Worm (Caenorhabditis elegans) whole organism, L1 larva: Measurements from ENCODE around the gene W01F3.2.
A peak's percentile ranks its signal among the peaks of the same experiment; 100 is the strongest.

Source experiments
- C04F5.9 ChIP-seq: sonication (generic microtip); optimal IDR thresholded peaks from 2 replicates; lab custom pipeline; 2016; ENCODE audit warnings: missing genetic modification characterization, missing compliant biosample characterization
- alr-1 ChIP-seq: fragments of 200-800 bp; sonication (Bioruptor generic); optimal IDR thresholded peaks from 2 replicates; lab custom pipeline; 2018; ENCODE audit warnings: borderline replicate concordance, mild to moderate bottlenecking, missing genetic modification characterization, missing compliant biosample characterization
- ama-1 ChIP-seq: fragments of 150-350 bp; optimal IDR thresholded peaks from 2 replicates; lab custom pipeline; 2014
- blmp-1 ChIP-seq: fragments of 150-350 bp; optimal IDR thresholded peaks from 2 replicates; lab custom pipeline; 2014; ENCODE audit warnings: missing biosample characterization, missing genetic modification characterization
- ceh-88 ChIP-seq: fragments of 200-800 bp; sonication (Bioruptor generic); IDR thresholded peaks from 2 replicates; pipeline ENCODE4 v1.3.6; 2022; ENCODE audit warnings: missing genetic modification characterization, missing compliant biosample characterization
- ceh-90 ChIP-seq: sonication (generic microtip); optimal IDR thresholded peaks from 2 replicates; lab custom pipeline; 2016; ENCODE audit warnings: missing genetic modification characterization, missing compliant biosample characterization
- ces-1 ChIP-seq: fragments of 150-350 bp; optimal IDR thresholded peaks from 2 replicates; lab custom pipeline; 2014; ENCODE audit warnings: missing biosample characterization, missing genetic modification reagents, missing genetic modification characterization
- efl-1 ChIP-seq, 4 experiments: fragments of 150-350 bp; optimal IDR thresholded peaks in 3 of 4; peaks in 1 of 4; 1 replicate in 1 of 4; 2 replicates in 3 of 4; lab custom pipeline; 2014; ENCODE audit warnings: missing biosample characterization in 2 of 4, missing genetic modification characterization in 2 of 4, missing genetic modification reagents in 2 of 4
- egl-13 ChIP-seq: sonication (generic microtip); optimal IDR thresholded peaks from 2 replicates; lab custom pipeline; 2016; ENCODE audit warnings: missing genotype, missing genetic modification reagents, missing genetic modification characterization, missing compliant biosample characterization
- elt-3 ChIP-seq, 6 experiments: fragments of 150-350 bp in 1 of 6; sonication (generic microtip); optimal IDR thresholded peaks; 2 replicates each; lab custom pipeline; 2017 to 2018; ENCODE audit warnings: missing biosample characterization in 6 of 6, missing genetic modification characterization in 6 of 6, inconsistent platforms in 1 of 6
- ets-5 ChIP-seq: fragments of 200-800 bp; sonication (Bioruptor generic); IDR thresholded peaks from 2 replicates; pipeline ENCODE4 v1.3.6; 2022; ENCODE audit warnings: missing genetic modification characterization, missing compliant biosample characterization
- fkh-10 ChIP-seq: sonication (generic microtip); optimal IDR thresholded peaks from 2 replicates; lab custom pipeline; 2017; ENCODE audit warnings: missing biosample characterization, missing genetic modification reagents, missing genetic modification characterization
- hlh-4 ChIP-seq: sonication (generic microtip); optimal IDR thresholded peaks from 2 replicates; lab custom pipeline; 2016; ENCODE audit warnings: mild to moderate bottlenecking, missing genetic modification characterization, missing compliant biosample characterization
- irx-1 ChIP-seq: sonication (generic microtip); optimal IDR thresholded peaks from 2 replicates; lab custom pipeline; 2016; ENCODE audit warnings: missing genetic modification characterization, missing compliant biosample characterization
- jun-1 ChIP-seq: fragments of 150-350 bp; optimal IDR thresholded peaks from 2 replicates; lab custom pipeline; 2014; ENCODE audit warnings: missing biosample characterization, missing genetic modification reagents, missing genetic modification characterization
- lin-14 ChIP-seq: fragments of 200-800 bp; sonication (Bioruptor generic); optimal IDR thresholded peaks from 2 replicates; lab custom pipeline; 2018; ENCODE audit warnings: mild to moderate bottlenecking, missing genetic modification characterization, moderate library complexity, missing compliant biosample characterization
- lin-15B ChIP-seq: fragments of 150-350 bp; sonication (generic microtip); optimal IDR thresholded peaks from 3 replicates; lab custom pipeline; 2014; ENCODE audit warnings: missing biosample characterization, missing genetic modification characterization
- lin-39 ChIP-seq: fragments of 150-350 bp; optimal IDR thresholded peaks from 2 replicates; lab custom pipeline; 2014; ENCODE audit warnings: missing biosample characterization, missing genetic modification reagents, missing genetic modification characterization
- mab-9 ChIP-seq: fragments of 200-800 bp; sonication (Bioruptor generic); IDR thresholded peaks from 2 replicates; pipeline ENCODE4 v1.3.6; 2022; ENCODE audit warnings: missing genetic modification reagents, missing genetic modification characterization, missing compliant biosample characterization
- mep-1 ChIP-seq: fragments of 150-350 bp; optimal IDR thresholded peaks from 2 replicates; lab custom pipeline; 2014; ENCODE audit warnings: missing biosample characterization, missing genetic modification characterization
- nhr-12 ChIP-seq: sonication (generic microtip); optimal IDR thresholded peaks from 2 replicates; lab custom pipeline; 2017; ENCODE audit warnings: missing biosample characterization, missing genetic modification characterization
- nhr-19 ChIP-seq: fragments of 200-800 bp; sonication (Bioruptor generic); conservative IDR thresholded peaks from 2 replicates; pipeline ENCODE4 v1.3.6; 2022; ENCODE audit warnings: missing genetic modification characterization, missing compliant biosample characterization
- nhr-20 ChIP-seq: sonication (generic microtip); optimal IDR thresholded peaks from 2 replicates; lab custom pipeline; 2016; ENCODE audit warnings: mild to moderate bottlenecking, missing genetic modification characterization, missing compliant biosample characterization
- nhr-47 ChIP-seq: sonication (generic microtip); optimal IDR thresholded peaks from 2 replicates; lab custom pipeline; 2016; ENCODE audit warnings: mild to moderate bottlenecking, missing genetic modification characterization, moderate library complexity, missing compliant biosample characterization
- nhr-71 ChIP-seq: sonication (generic microtip); optimal IDR thresholded peaks from 2 replicates; lab custom pipeline; 2016; ENCODE audit warnings: mild to moderate bottlenecking, missing genetic modification characterization, moderate library complexity, missing compliant biosample characterization
- nhr-84 ChIP-seq: sonication (generic microtip); optimal IDR thresholded peaks from 2 replicates; lab custom pipeline; 2017; ENCODE audit warnings: missing biosample characterization, missing genetic modification characterization
- pag-3 ChIP-seq: sonication (generic microtip); optimal IDR thresholded peaks from 2 replicates; lab custom pipeline; 2017; ENCODE audit warnings: missing genetic modification characterization, mild to moderate bottlenecking, missing compliant biosample characterization, antibody characterized with exemption, borderline replicate concordance; ENCODE audit not compliant: insufficient read depth
- pax-3 ChIP-seq: fragments of 200-800 bp; sonication (Bioruptor generic); optimal IDR thresholded peaks from 2 replicates; lab custom pipeline; 2018; ENCODE audit warnings: mild to moderate bottlenecking, missing genetic modification characterization, moderate library complexity, missing compliant biosample characterization
- pqm-1 ChIP-seq: sonication (generic microtip); optimal IDR thresholded peaks from 3 replicates; lab custom pipeline; 2017; ENCODE audit warnings: missing biosample characterization, missing genetic modification characterization
- skn-1 ChIP-seq: fragments of 150-350 bp; optimal IDR thresholded peaks from 2 replicates; lab custom pipeline; 2014; ENCODE audit warnings: missing biosample characterization, missing genetic modification characterization
- snu-23 ChIP-seq: sonication (generic microtip); optimal IDR thresholded peaks from 2 replicates; lab custom pipeline; 2016; ENCODE audit warnings: missing genetic modification characterization, missing compliant biosample characterization
- sup-37 ChIP-seq: fragments of 200-800 bp; sonication (Bioruptor generic); optimal IDR thresholded peaks from 2 replicates; lab custom pipeline; 2018; ENCODE audit warnings: mild to moderate bottlenecking, missing genetic modification characterization, missing compliant biosample characterization
- swsn-7 ChIP-seq: sonication (generic microtip); optimal IDR thresholded peaks from 2 replicates; lab custom pipeline; 2016; ENCODE audit warnings: missing genetic modification characterization, missing compliant biosample characterization
- tlp-1 ChIP-seq: fragments of 150-350 bp; optimal IDR thresholded peaks from 2 replicates; lab custom pipeline; 2014; ENCODE audit warnings: missing biosample characterization, missing genetic modification characterization
- unc-98 ChIP-seq: fragments of 200-800 bp; sonication (Bioruptor generic); IDR thresholded peaks from 2 replicates; pipeline ENCODE4 v1.3.6; 2022; ENCODE audit warnings: missing genetic modification characterization, missing compliant biosample characterization
- xbp-1 ChIP-seq: sonication (generic microtip); optimal IDR thresholded peaks from 2 replicates; lab custom pipeline; 2016; ENCODE audit warnings: missing genetic modification characterization, missing compliant biosample characterization
- zip-4 ChIP-seq: fragments of 200-800 bp; sonication (Bioruptor generic); optimal IDR thresholded peaks from 2 replicates; lab custom pipeline; 2018; ENCODE audit warnings: mild to moderate bottlenecking, missing genetic modification characterization, moderate library complexity, missing compliant biosample characterization

The W01F3.2 gene

ce11 chrV:20645479-20645878, 14.6 kb upstream of the W01F3.2 start:
- TF ChIP-seq nhr-19 (GFP tag; lab: Robert Waterston, UW) (no peak), pqm-1 (tag; lab: Kevin White, UChicago) (no peak), egl-13 (tag; lab: Kevin White, UChicago) (no peak), C04F5.9 (tag; lab: Kevin White, UChicago) (no peak), mab-9 (GFP tag; lab: Robert Waterston, UW) (0 out of 2 replicates have a peak, but pooled peaks have one; percentile 10), pax-3 (no peak), nhr-84 (tag; lab: Kevin White, UChicago) (no peak), ceh-88 (no peak)

ce11 chrV:20648868-20649267, 11.3 kb upstream of the W01F3.2 start:
- no peak for TF ChIP-seq ceh-90 (tag; lab: Kevin White, UChicago)
- TF ChIP-seq elt-3 (tag; optimal IDR thresholded peaks at IDR 0.05; lab: Kevin White, UChicago), result peak in 1 of 6 experiments; percentile 30
- no peak for TF ChIP-seq lin-15B (tag; lab: Kevin White, UChicago)
- TF ChIP-seq swsn-7, result no peak
- TF ChIP-seq pag-3 (tag; lab: Kevin White, UChicago), result no peak
- no peak for TF ChIP-seq irx-1
- TF ChIP-seq lin-14 (GFP tag; lab: Kevin White, UChicago), result peak; percentile 31
- TF ChIP-seq efl-1 (optimal IDR thresholded peaks at IDR 0.05; lab: Kevin White, UChicago), result no peak
- TF ChIP-seq efl-1 (GFP tag; optimal IDR thresholded peaks at IDR 0.05 in 1 of 2; lab: Kevin White, UChicago), result no peak
- peak; percentile 23 for TF ChIP-seq blmp-1 (tag; lab: Kevin White, UChicago)
- no peak for TF ChIP-seq ceh-88
- TF ChIP-seq, all 84 proteins: peak for 3

ce11 chrV:20651923-20652322, 8.2 kb upstream of the W01F3.2 start:
- no peak for TF ChIP-seq pqm-1 (tag; lab: Kevin White, UChicago)
- no peak for TF ChIP-seq alr-1 (tag; lab: Kevin White, UChicago)
- no peak for TF ChIP-seq nhr-12 (tag; lab: Kevin White, UChicago)
- TF ChIP-seq snu-23, result no peak
- TF ChIP-seq fkh-10, result peak; percentile 32
- TF ChIP-seq lin-39 (tag; lab: Kevin White, UChicago), result no peak
- TF ChIP-seq sup-37 (GFP tag; lab: Kevin White, UChicago), result no peak

ce11 chrV:20654350-20654749, 5.8 kb upstream of the W01F3.2 start, which contains the start of gene mnr-1:
mnr-1 (plus strand) TSS chrV:20654650.
- TF ChIP-seq ces-1 (GFP tag; lab: Kevin White, UChicago) (no peak), snu-23 (no peak), nhr-47 (tag; lab: Kevin White, UChicago) (no peak), jun-1 (no peak), pqm-1 (tag; lab: Kevin White, UChicago) (no peak), xbp-1 (tag; lab: Kevin White, UChicago) (no peak), unc-98 (GFP tag; lab: Robert Waterston, UW) (no peak), ets-5 (GFP tag; lab: Robert Waterston, UW) (no peak), ama-1 (lab: Kevin White, UChicago) (no peak), lin-15B (tag; lab: Kevin White, UChicago) (no peak), mep-1 (tag; lab: Kevin White, UChicago) (no peak), fkh-10 (no peak), skn-1 (no peak), swsn-7 (no peak), nhr-20 (no peak), nhr-71 (tag; lab: Kevin White, UChicago) (no peak), hlh-4 (tag; lab: Kevin White, UChicago) (no peak), zip-4 (GFP tag; lab: Kevin White, UChicago) (no peak), tlp-1 (no peak), nhr-19 (GFP tag; lab: Robert Waterston, UW) (no peak)
